Worm (Caenorhabditis elegans) whole organism, L3 larva: ENCODE data around the gene srd-16.

ENCODE experiments used
- R02D3.7 ChIP-seq: fragments of 150-350 bp; optimal IDR thresholded peaks from 2 replicates; lab custom pipeline; 2014; ENCODE audit warnings: missing biosample characterization, missing genetic modification characterization
- ZK546.5 ChIP-seq: sonication (generic microtip); optimal IDR thresholded peaks from 2 replicates; lab custom pipeline; 2017; ENCODE audit warnings: missing biosample characterization, missing genetic modification characterization
- aly-2 ChIP-seq: fragments of 150-350 bp; optimal IDR thresholded peaks from 2 replicates; lab custom pipeline; 2014; ENCODE audit warnings: missing biosample characterization, missing genetic modification characterization
- ama-1 ChIP-seq: fragments of 150-350 bp; optimal IDR thresholded peaks from 2 replicates; lab custom pipeline; 2018
- ceh-16 ChIP-seq: sonication (generic microtip); optimal IDR thresholded peaks from 2 replicates; lab custom pipeline; 2017; ENCODE audit warnings: missing biosample characterization, missing genetic modification characterization
- ceh-28 ChIP-seq: fragments of 150-350 bp; optimal IDR thresholded peaks from 2 replicates; lab custom pipeline; 2014; ENCODE audit warnings: missing biosample characterization, missing genetic modification reagents, missing genetic modification characterization
- ceh-82 ChIP-seq: fragments of 150-350 bp; optimal IDR thresholded peaks from 2 replicates; lab custom pipeline; 2014; ENCODE audit warnings: missing biosample characterization, missing genetic modification characterization
- ceh-9 ChIP-seq: sonication (generic microtip); optimal IDR thresholded peaks from 2 replicates; lab custom pipeline; 2018; ENCODE audit warnings: missing biosample characterization, missing genetic modification characterization
- daf-12 ChIP-seq: fragments of 150-350 bp; optimal IDR thresholded peaks from 2 replicates; lab custom pipeline; 2014; ENCODE audit warnings: missing biosample characterization, missing genetic modification reagents, missing genetic modification characterization
- egl-27 ChIP-seq: sonication (generic microtip); optimal IDR thresholded peaks from 4 replicates; lab custom pipeline; 2017; ENCODE audit warnings: missing biosample characterization, missing genetic modification reagents, missing genetic modification characterization
- elt-2 ChIP-seq: sonication (generic microtip); optimal IDR thresholded peaks from 2 replicates; lab custom pipeline; 2016; ENCODE audit warnings: missing genetic modification reagents, mild to moderate bottlenecking, missing genetic modification characterization, missing compliant biosample characterization
- elt-3 ChIP-seq, 3 experiments: fragments of 150-350 bp in 1 of 3; sonication (generic microtip) in 2 of 3; optimal IDR thresholded peaks; 2 replicates in 2 of 3; 4 replicates in 1 of 3; lab custom pipeline; 2014 to 2017; ENCODE audit warnings: missing biosample characterization in 3 of 3, missing genetic modification characterization in 3 of 3
- eor-1 ChIP-seq, 2 experiments: fragments of 150-350 bp; optimal IDR thresholded peaks; 2 replicates each; lab custom pipeline; 2014 to 2018; ENCODE audit warnings: missing biosample characterization in 2 of 2, missing genetic modification characterization in 2 of 2
- fkh-10 ChIP-seq: sonication (generic microtip); optimal IDR thresholded peaks from 2 replicates; lab custom pipeline; 2017; ENCODE audit warnings: missing biosample characterization, missing genetic modification reagents, missing genetic modification characterization
- fkh-2 ChIP-seq: fragments of 150-350 bp; optimal IDR thresholded peaks from 2 replicates; lab custom pipeline; 2014; ENCODE audit warnings: missing biosample characterization, missing genetic modification reagents, missing genetic modification characterization
- fos-1 ChIP-seq: fragments of 150-350 bp; optimal IDR thresholded peaks from 2 replicates; lab custom pipeline; 2014; ENCODE audit warnings: missing biosample characterization, missing genetic modification characterization
- hmg-11 ChIP-seq: sonication (generic microtip); optimal IDR thresholded peaks from 2 replicates; lab custom pipeline; 2016; ENCODE audit warnings: missing genetic modification characterization, missing compliant biosample characterization
- jun-1 ChIP-seq: fragments of 150-350 bp; optimal IDR thresholded peaks from 2 replicates; lab custom pipeline; 2014; ENCODE audit warnings: missing biosample characterization, missing genetic modification reagents, missing genetic modification characterization
- lin-39 ChIP-seq: fragments of 150-350 bp; optimal IDR thresholded peaks from 2 replicates; lab custom pipeline; 2018; ENCODE audit warnings: missing biosample characterization, missing genetic modification reagents, missing genetic modification characterization
- lsy-12 ChIP-seq: sonication (generic microtip); optimal IDR thresholded peaks from 2 replicates; lab custom pipeline; 2016; ENCODE audit warnings: mild to moderate bottlenecking, missing genetic modification characterization, missing compliant biosample characterization
- mdl-1 ChIP-seq: fragments of 150-350 bp; optimal IDR thresholded peaks from 2 replicates; lab custom pipeline; 2014; ENCODE audit warnings: missing biosample characterization, missing genetic modification characterization
- nfya-1 ChIP-seq: sonication (generic microtip); optimal IDR thresholded peaks from 2 replicates; lab custom pipeline; 2017; ENCODE audit warnings: missing genetic modification characterization, mild to moderate bottlenecking, missing compliant biosample characterization, antibody characterized with exemption, moderate library complexity; ENCODE audit not compliant: insufficient read depth
- nhr-11 ChIP-seq: fragments of 150-350 bp; optimal IDR thresholded peaks from 2 replicates; lab custom pipeline; 2014; ENCODE audit warnings: missing biosample characterization, missing genetic modification characterization
- nhr-237 ChIP-seq: fragments of 150-350 bp; optimal IDR thresholded peaks from 2 replicates; lab custom pipeline; 2014; ENCODE audit warnings: missing biosample characterization, missing genetic modification characterization
- nhr-25 ChIP-seq: sonication (generic microtip); optimal IDR thresholded peaks from 2 replicates; lab custom pipeline; 2017; ENCODE audit warnings: missing biosample characterization, missing genetic modification characterization
- nhr-28 ChIP-seq: fragments of 150-350 bp; optimal IDR thresholded peaks from 2 replicates; lab custom pipeline; 2014; ENCODE audit warnings: missing biosample characterization, missing genetic modification characterization
- nhr-43 ChIP-seq: sonication (generic microtip); optimal IDR thresholded peaks from 2 replicates; lab custom pipeline; 2016; ENCODE audit warnings: mild to moderate bottlenecking, missing genetic modification characterization, missing compliant biosample characterization; ENCODE audit not compliant: poor library complexity, severe bottlenecking
- nhr-76 ChIP-seq: fragments of 150-350 bp; sonication (generic microtip); optimal IDR thresholded peaks from 5 replicates; lab custom pipeline; 2014; ENCODE audit warnings: missing biosample characterization, missing genetic modification characterization
- nhr-77 ChIP-seq: fragments of 150-350 bp; optimal IDR thresholded peaks from 2 replicates; lab custom pipeline; 2014; ENCODE audit warnings: missing biosample characterization, missing genetic modification characterization
- pqm-1 ChIP-seq: fragments of 150-350 bp; optimal IDR thresholded peaks from 2 replicates; lab custom pipeline; 2017; ENCODE audit warnings: missing biosample characterization, missing genetic modification characterization, inconsistent platforms
- tbx-2 ChIP-seq: sonication (generic microtip); optimal IDR thresholded peaks from 2 replicates; lab custom pipeline; 2016; ENCODE audit warnings: mild to moderate bottlenecking, missing genetic modification characterization, missing compliant biosample characterization
- unc-62 ChIP-seq: fragments of 150-350 bp; sonication (generic microtip); optimal IDR thresholded peaks from 4 replicates; lab custom pipeline; 2014; ENCODE audit warnings: missing biosample characterization, missing genetic modification reagents, missing genetic modification characterization
- zag-1 ChIP-seq: fragments of 150-350 bp; optimal IDR thresholded peaks from 2 replicates; lab custom pipeline; 2014; ENCODE audit warnings: missing biosample characterization, missing genetic modification characterization
- ztf-4 ChIP-seq: fragments of 150-350 bp; optimal IDR thresholded peaks from 2 replicates; lab custom pipeline; 2014; ENCODE audit warnings: missing biosample characterization, missing genetic modification characterization

The srd-16 gene

ce11 chrV:5893015-5893414 lies 6.8 kb downstream of the srd-16 start, which contains the start of gene C04E6.7:
TSS of gene C04E6.7 (plus strand) at chrV:5893315.
- TF ChIP-seq aly-2 (tag; lab: Kevin White, UChicago) (no peak), lsy-12 (no peak), elt-3 (tag; optimal IDR thresholded peaks at IDR 0.05; lab: Kevin White, UChicago) (no peak), nhr-25 (tag; lab: Kevin White, UChicago) (no peak), tbx-2 (no peak), ceh-9 (tag; lab: Kevin White, UChicago) (no peak), mdl-1 (tag; lab: Kevin White, UChicago) (no peak), ZK546.5 (tag; lab: Kevin White, UChicago) (no peak), nhr-11 (tag; lab: Kevin White, UChicago) (no peak), fos-1 (tag; lab: Kevin White, UChicago) (no peak), eor-1 (tag; optimal IDR thresholded peaks at IDR 0.05; lab: Kevin White, UChicago) (no peak), nhr-237 (no peak), nhr-76 (no peak), pqm-1 (no peak), nhr-77 (no peak), unc-62 (GFP tag; lab: Kevin White, UChicago) (no peak), ceh-28 (tag; lab: Kevin White, UChicago) (no peak), fkh-10 (GFP tag; lab: Kevin White, UChicago) (no peak)

ce11 chrV:5891204-5891603 lies 8.6 kb downstream of the srd-16 start:
- TF ChIP-seq daf-12 (tag; lab: Kevin White, UChicago) = no peak
- TF ChIP-seq, all 47 proteins: peak for 0

- no peak for TF ChIP-seq R02D3.7 (tag; lab: Kevin White, UChicago)
- no peak for TF ChIP-seq jun-1 (tag; lab: Kevin White, UChicago)
- TF ChIP-seq lin-39 (tag; lab: Kevin White, UChicago) = peak; percentile 79
- TF ChIP-seq, all 47 proteins: peak for 1
Measured at ce11 chrV:5888820-5889219, 11.0 kb downstream of the srd-16 start.

- TF ChIP-seq fkh-10 (GFP tag; lab: Kevin White, UChicago) = no peak
- no peak for TF ChIP-seq nhr-28
- TF ChIP-seq jun-1 (tag; lab: Kevin White, UChicago) = no peak
- TF ChIP-seq nhr-43 (tag; lab: Kevin White, UChicago) = no peak
- no peak for TF ChIP-seq daf-12 (tag; lab: Kevin White, UChicago)
- no peak for TF ChIP-seq elt-3 (tag; optimal IDR thresholded peaks at IDR 0.05; lab: Kevin White, UChicago)
- no peak for TF ChIP-seq elt-2
- no peak for TF ChIP-seq unc-62 (GFP tag; lab: Kevin White, UChicago)
- TF ChIP-seq, all 47 proteins: peak for 0
Measured at ce11 chrV:5883735-5884134, 16.1 kb downstream of the srd-16 start, which contains the start of gene C04E6.8. TSS of gene C04E6.8 (minus strand) at chrV:5883835.

- TF ChIP-seq pqm-1 = peak; percentile 75
- TF ChIP-seq nhr-77 = no peak
- no peak for TF ChIP-seq ceh-9 (tag; lab: Kevin White, UChicago)
- peak; percentile 66 for TF ChIP-seq elt-2
Measured at ce11 chrV:5882429-5882828, 17.4 kb downstream of the srd-16 start.

- TF ChIP-seq R02D3.7 (tag; lab: Kevin White, UChicago) (no peak), hmg-11 (no peak), nfya-1 (tag; lab: Kevin White, UChicago) (no peak), ceh-82 (tag; lab: Kevin White, UChicago) (no peak), daf-12 (tag; lab: Kevin White, UChicago) (no peak), elt-2 (no peak), nhr-76 (no peak), nhr-237 (no peak), ama-1 (lab: Kevin White, UChicago) (no peak), nhr-43 (tag; lab: Kevin White, UChicago) (no peak)
Measured at ce11 chrV:5880064-5880463, 19.8 kb downstream of the srd-16 start, which contains the start of gene C02G6.3. TSS of gene C02G6.3 (plus strand) at chrV:5880364.

ce11 chrV:5876966-5877365 lies 22.9 kb downstream of the srd-16 start:
- no peak for TF ChIP-seq ceh-82 (tag; lab: Kevin White, UChicago)
- no peak for TF ChIP-seq nhr-28
- no peak for TF ChIP-seq nhr-76
- no peak for TF ChIP-seq ceh-9 (tag; lab: Kevin White, UChicago)
- TF ChIP-seq ztf-4 = no peak
- no peak for TF ChIP-seq elt-2
- TF ChIP-seq egl-27 (tag; lab: Kevin White, UChicago) = no peak
- no peak for TF ChIP-seq lin-39 (tag; lab: Kevin White, UChicago)
- no peak for TF ChIP-seq fkh-2
- TF ChIP-seq fos-1 (tag; lab: Kevin White, UChicago) = no peak
- no peak for TF ChIP-seq hmg-11
- no peak for TF ChIP-seq aly-2 (tag; lab: Kevin White, UChicago)
- TF ChIP-seq ama-1 (lab: Kevin White, UChicago) = no peak
- no peak for TF ChIP-seq ceh-16 (tag; lab: Kevin White, UChicago)
- TF ChIP-seq nhr-25 (tag; lab: Kevin White, UChicago) = no peak
- TF ChIP-seq zag-1 = no peak
- no peak for TF ChIP-seq lsy-12
- no peak for TF ChIP-seq nhr-77
